Fruit fly (Drosophila melanogaster): ENCODE data around the gene CG7800.

The CG7800 gene

dm6 chr3R:8176058-8176673 is 41.6 kb upstream of the CG7800 start (continued):
- TF ChIP-seq CG15479 (GFP tag; optimal IDR thresholded peaks at IDR 0.05) (no peak), CG13775 (GFP tag; optimal IDR thresholded peaks at IDR 0.05) (no peak), H15 (GFP tag; IDR thresholded peaks at IDR 0.05) (no peak), jing (GFP tag; optimal IDR thresholded peaks at IDR 0.05) (no peak), CG2202 (tag; optimal IDR thresholded peaks at IDR 0.05) (no peak), CG7556 (GFP tag; optimal IDR thresholded peaks at IDR 0.05) (no peak), sens (GFP tag) (peak; percentile 15), CG7839 (tag; optimal IDR thresholded peaks at IDR 0.05) (peak; percentile 16), tll (GFP tag; optimal IDR thresholded peaks at IDR 0.05) (no peak), odd (GFP tag; optimal IDR thresholded peaks at IDR 0.05) (no peak), seq (GFP tag; IDR thresholded peaks at IDR 0.05) (no peak), jumu (GFP tag; optimal IDR thresholded peaks at IDR 0.05) (no peak), CG12769 (tag; optimal IDR thresholded peaks at IDR 0.05) (no peak), tx (GFP tag; optimal IDR thresholded peaks at IDR 0.05) (no peak), CG11695 (GFP tag; IDR thresholded peaks at IDR 0.05) (no peak)

- TF ChIP-seq fd102C (GFP tag; optimal IDR thresholded peaks at IDR 0.05), result peak; percentile 75
- peak; percentile 39 for TF ChIP-seq CG1233 (GFP tag; optimal IDR thresholded peaks at IDR 0.05)
- peak; percentile 30 for TF ChIP-seq Side (GFP tag; optimal IDR thresholded peaks at IDR 0.05)
- TF ChIP-seq gcm2 (GFP tag; optimal IDR thresholded peaks at IDR 0.05), result no peak
- TF ChIP-seq twi (tag; optimal IDR thresholded peaks at IDR 0.05), result peak; percentile 61
- TF ChIP-seq CG6813 (GFP tag; optimal IDR thresholded peaks at IDR 0.05), result peak; percentile 22
- peak; percentile 38 for TF ChIP-seq CG2116 (GFP tag; optimal IDR thresholded peaks at IDR 0.05)
- peak; percentile 72 for TF ChIP-seq CG15601 (tag; optimal IDR thresholded peaks at IDR 0.05)
- no peak for TF ChIP-seq Doc3 (GFP tag; IDR thresholded peaks at IDR 0.05; ENCODE audit: partially characterized antibody)
- TF ChIP-seq CG5953 (GFP tag; IDR thresholded peaks at IDR 0.05), result no peak
- no peak for TF ChIP-seq ERR (GFP tag; optimal IDR thresholded peaks at IDR 0.05)
- peak; percentile 40 for TF ChIP-seq CG2712 (tag; optimal IDR thresholded peaks at IDR 0.05)
- TF ChIP-seq CG17328 (GFP tag; IDR thresholded peaks at IDR 0.05), result 0 out of 2 replicates have a peak, but pooled peaks have one; percentile 10
- no peak for TF ChIP-seq eve (GFP tag; optimal IDR thresholded peaks at IDR 0.05)
- TF ChIP-seq Vsx1 (GFP tag; optimal IDR thresholded peaks at IDR 0.05), result peak; percentile 57
- peak; percentile 36 for TF ChIP-seq CG18262 (tag; optimal IDR thresholded peaks at IDR 0.05)
- TF ChIP-seq D19A (tag; optimal IDR thresholded peaks at IDR 0.05), result peak; percentile 13
- TF ChIP-seq CG14667 (GFP tag; IDR thresholded peaks at IDR 0.05), result no peak
- no peak for TF ChIP-seq Mes4 (GFP tag; optimal IDR thresholded peaks at IDR 0.05)
- peak; percentile 6 for TF ChIP-seq CG11398 (GFP tag; optimal IDR thresholded peaks at IDR 0.05)
- TF ChIP-seq chif (GFP tag; optimal IDR thresholded peaks at IDR 0.05), result peak in 1 of 2 experiments; percentile 42
- TF ChIP-seq CG6254 (GFP tag; optimal IDR thresholded peaks at IDR 0.05), result peak; percentile 58
- peak; percentile 37 for TF ChIP-seq CG14710 (tag; optimal IDR thresholded peaks at IDR 0.05)
- TF ChIP-seq chm (GFP tag; IDR thresholded peaks at IDR 0.05), result peak; percentile 51
- 0 out of 3 replicates have a peak, but pooled peaks have one; percentile 50 for TF ChIP-seq ci (GFP tag; IDR thresholded peaks at IDR 0.05)
- peak; percentile 33 for TF ChIP-seq CG8359 (GFP tag; optimal IDR thresholded peaks at IDR 0.05; ENCODE audit: borderline replicate concordance)
- TF ChIP-seq CG3407 (GFP tag; optimal IDR thresholded peaks at IDR 0.05), result peak; percentile 49
- TF ChIP-seq CG7745 (tag; optimal IDR thresholded peaks at IDR 0.05), result peak; percentile 77
- TF ChIP-seq sqz (GFP tag; optimal IDR thresholded peaks at IDR 0.05), result peak; percentile 81
- TF ChIP-seq CG16779 (GFP tag; IDR thresholded peaks at IDR 0.05), result no peak
- peak; percentile 17 for TF ChIP-seq CG12104 (GFP tag; optimal IDR thresholded peaks at IDR 0.05)
- 0 out of 2 replicates have a peak, but pooled peaks have one; percentile 28 for TF ChIP-seq CG31441 (GFP tag; IDR thresholded peaks at IDR 0.05)
- TF ChIP-seq bsh (GFP tag; optimal IDR thresholded peaks at IDR 0.05), result peak in 1 of 2 experiments; percentile 24
- TF ChIP-seq CG2202 (tag; optimal IDR thresholded peaks at IDR 0.05), result peak; percentile 65
Measured at dm6 chr3R:8180376-8181011, 37.3 kb upstream of the CG7800 start.

All from whole organism, embryonic.